Fruit fly (Drosophila melanogaster) whole organism, embryonic: ENCODE measurements around the gene CG14696.
A peak's percentile ranks its signal among the peaks of the same experiment; 100 is the strongest.

Experiments used
- ATbp ChIP-seq: fragments of 200-800 bp; sonication (Bioruptor generic); optimal IDR thresholded peaks from 2 replicates; lab custom pipeline; 2017; ENCODE audit warnings: missing biosample characterization, mild to moderate bottlenecking, missing genetic modification characterization, missing genetic modification reagents
- CG10543 ChIP-seq: fragments of 200-800 bp; sonication (Bioruptor generic); optimal IDR thresholded peaks from 3 replicates; lab custom pipeline; 2017; ENCODE audit warnings: missing biosample characterization, mild to moderate bottlenecking, missing genetic modification characterization, moderate library complexity
- CG10654 ChIP-seq: fragments of 200-800 bp; sonication (Bioruptor generic); optimal IDR thresholded peaks from 2 replicates; lab custom pipeline; 2016; ENCODE audit warnings: missing biosample characterization, missing genetic modification characterization
- CG11560 ChIP-seq: fragments of 200-800 bp; sonication (Bioruptor generic); IDR thresholded peaks from 3 replicates; pipeline ENCODE4 v1.3.6; 2022; ENCODE audit warnings: missing biosample characterization, missing genetic modification characterization
- CG12236 ChIP-seq: fragments of 200-800 bp; sonication (Bioruptor generic); optimal IDR thresholded peaks from 2 replicates; lab custom pipeline; 2016; ENCODE audit warnings: missing biosample characterization, missing genetic modification characterization
- CG13296 ChIP-seq: fragments of 200-800 bp; sonication (Bioruptor generic); optimal IDR thresholded peaks from 3 replicates; lab custom pipeline; 2018; ENCODE audit warnings: missing biosample characterization, mild to moderate bottlenecking, missing genetic modification characterization
- CG13624 ChIP-seq: fragments of 200-800 bp; sonication (Bioruptor generic); optimal IDR thresholded peaks from 2 replicates; lab custom pipeline; 2016; ENCODE audit warnings: missing biosample characterization, missing genetic modification characterization
- CG15269 ChIP-seq: fragments of 200-800 bp; sonication (Bioruptor generic); optimal IDR thresholded peaks from 2 replicates; lab custom pipeline; 2018; ENCODE audit warnings: missing biosample characterization, mild to moderate bottlenecking, missing genetic modification characterization, moderate library complexity
- CG15696 ChIP-seq: fragments of 200-800 bp; sonication (Bioruptor generic); optimal IDR thresholded peaks from 2 replicates; lab custom pipeline; 2019; ENCODE audit warnings: missing biosample characterization, mild to moderate bottlenecking, missing genetic modification characterization, moderate library complexity
- CG18599 ChIP-seq: fragments of 200-800 bp; sonication (Bioruptor generic); optimal IDR thresholded peaks from 3 replicates; lab custom pipeline; 2017; ENCODE audit warnings: missing biosample characterization, missing genetic modification characterization, mild to moderate bottlenecking, moderate library complexity, missing genetic modification reagents
- CG18619 ChIP-seq: fragments of 200-800 bp; sonication (Bioruptor generic); optimal IDR thresholded peaks from 3 replicates; lab custom pipeline; 2017; ENCODE audit warnings: missing biosample characterization, mild to moderate bottlenecking, missing genetic modification characterization
- CG18764 ChIP-seq: fragments of 200-800 bp; sonication (Bioruptor generic); optimal IDR thresholded peaks from 3 replicates; lab custom pipeline; 2016; ENCODE audit warnings: missing biosample characterization, missing genetic modification characterization
- CG2120 ChIP-seq: fragments of 200-800 bp; sonication (Bioruptor generic); optimal IDR thresholded peaks from 3 replicates; lab custom pipeline; 2016; ENCODE audit warnings: missing biosample characterization, missing genetic modification characterization
- CG30020 ChIP-seq: fragments of 200-800 bp; optimal IDR thresholded peaks from 2 replicates; lab custom pipeline; 2019; ENCODE audit warnings: missing biosample characterization, mild to moderate bottlenecking, missing genetic modification characterization, moderate library complexity
- CG3407 ChIP-seq: fragments of 200-800 bp; sonication (Bioruptor generic); optimal IDR thresholded peaks from 2 replicates; lab custom pipeline; 2018; ENCODE audit warnings: missing biosample characterization, mild to moderate bottlenecking, missing genetic modification characterization
- CG43689 ChIP-seq: fragments of 200-800 bp; sonication (Bioruptor generic); IDR thresholded peaks from 2 replicates; pipeline ENCODE4 v1.3.6; 2022; ENCODE audit warnings: missing biosample characterization, missing genetic modification characterization
- CG7372 ChIP-seq: fragments of 200-800 bp; sonication (Bioruptor generic); IDR thresholded peaks from 2 replicates; pipeline ENCODE4 v1.3.6; 2022; ENCODE audit warnings: missing biosample characterization, missing genetic modification characterization
- CoRest ChIP-seq: fragments of 200-800 bp; sonication (Bioruptor generic); optimal IDR thresholded peaks from 3 replicates; lab custom pipeline; 2018; ENCODE audit warnings: missing biosample characterization, mild to moderate bottlenecking, missing genetic modification characterization, moderate library complexity
- ERR ChIP-seq: fragments of 200-800 bp; sonication (Bioruptor generic); optimal IDR thresholded peaks from 2 replicates; lab custom pipeline; 2016; ENCODE audit warnings: missing biosample characterization, missing genetic modification characterization
- Fer2 ChIP-seq: fragments of 200-800 bp; sonication (Bioruptor generic); optimal IDR thresholded peaks from 2 replicates; lab custom pipeline; 2018; ENCODE audit warnings: missing biosample characterization, mild to moderate bottlenecking, missing genetic modification characterization, moderate library complexity
- Hey ChIP-seq: fragments of 200-800 bp; sonication (Bioruptor generic); optimal IDR thresholded peaks from 3 replicates; lab custom pipeline; 2018; ENCODE audit warnings: missing biosample characterization, mild to moderate bottlenecking, missing genetic modification characterization
- Med ChIP-seq: fragments of 200-800 bp; sonication (Bioruptor generic); peaks from one replicate; lab custom pipeline; 2016; ENCODE audit warnings: missing biosample characterization, missing genetic modification characterization, mild to moderate bottlenecking, inconsistent platforms, moderate library complexity
- Nf-YA ChIP-seq: fragments of 200-800 bp; sonication (Bioruptor generic); IDR thresholded peaks from 2 replicates; pipeline ENCODE4 v1.3.6; 2022; ENCODE audit warnings: missing biosample characterization, missing genetic modification characterization
- Opbp ChIP-seq: fragments of 200-800 bp; sonication (Bioruptor generic); IDR thresholded peaks from 3 replicates; pipeline ENCODE4 v1.3.6; 2022; ENCODE audit warnings: missing biosample characterization, missing genetic modification characterization; ENCODE audit not compliant: partially characterized antibody
- Ptx1 ChIP-seq: fragments of 200-800 bp; sonication (Bioruptor generic); IDR thresholded peaks from 2 replicates; pipeline ENCODE4 v1.3.6; 2022; ENCODE audit warnings: missing biosample characterization, missing genetic modification characterization
- Rfx ChIP-seq: fragments of 200-800 bp; sonication (Bioruptor generic); IDR thresholded peaks from 2 replicates; pipeline ENCODE4 v1.3.6; 2022; ENCODE audit warnings: missing biosample characterization, missing genetic modification characterization
- Six4 ChIP-seq: fragments of 200-800 bp; sonication (Bioruptor generic); optimal IDR thresholded peaks from 2 replicates; lab custom pipeline; 2016; ENCODE audit warnings: missing biosample characterization, missing genetic modification characterization
- Vsx1 ChIP-seq: fragments of 200-800 bp; sonication (Bioruptor generic); optimal IDR thresholded peaks from 2 replicates; lab custom pipeline; 2017; ENCODE audit warnings: missing biosample characterization, mild to moderate bottlenecking, missing genetic modification characterization, missing genetic modification reagents
- al ChIP-seq: fragments of 200-800 bp; sonication (Bioruptor generic); IDR thresholded peaks from 2 replicates; pipeline ENCODE4 v1.3.6; 2022; ENCODE audit warnings: missing biosample characterization, missing genetic modification characterization
- aop ChIP-seq: fragments of 200-800 bp; sonication (Bioruptor generic); IDR thresholded peaks from 2 replicates; pipeline ENCODE4 v1.3.6; 2022; ENCODE audit warnings: missing biosample characterization, missing genetic modification characterization
- ap ChIP-seq: fragments of 200-800 bp; sonication (Bioruptor generic); IDR thresholded peaks from 2 replicates; pipeline ENCODE4 v1.3.6; 2022; ENCODE audit warnings: missing biosample characterization, missing genetic modification characterization
- az2 ChIP-seq: fragments of 200-800 bp; sonication (Bioruptor generic); optimal IDR thresholded peaks from 3 replicates; lab custom pipeline; 2016; ENCODE audit warnings: missing biosample characterization, missing genetic modification characterization
- chif ChIP-seq, 2 experiments: fragments of 200-800 bp; sonication (Bioruptor generic); optimal IDR thresholded peaks; 3 replicates each; lab custom pipeline; 2016; ENCODE audit warnings: missing biosample characterization in 2 of 2, missing genetic modification characterization in 2 of 2
- dati ChIP-seq: fragments of 200-800 bp; sonication (Bioruptor generic); IDR thresholded peaks from 2 replicates; pipeline ENCODE4 v1.3.6; 2022; ENCODE audit warnings: missing biosample characterization, missing genetic modification characterization
- jigr1 ChIP-seq: fragments of 200-800 bp; sonication (Bioruptor generic); IDR thresholded peaks from 3 replicates; pipeline ENCODE4 v1.3.6; 2022; ENCODE audit warnings: missing biosample characterization, missing genetic modification characterization
- nerfin-2 ChIP-seq: fragments of 200-800 bp; sonication (Bioruptor generic); IDR thresholded peaks from 2 replicates; pipeline ENCODE4 v1.3.6; 2022; ENCODE audit warnings: missing biosample characterization, missing genetic modification characterization; ENCODE audit not compliant: partially characterized antibody
- nmo ChIP-seq: fragments of 200-800 bp; sonication (Bioruptor generic); optimal IDR thresholded peaks from 2 replicates; lab custom pipeline; 2018; ENCODE audit warnings: missing biosample characterization, mild to moderate bottlenecking, missing genetic modification characterization, moderate library complexity
- onecut ChIP-seq: fragments of 200-800 bp; sonication (Bioruptor generic); IDR thresholded peaks from 2 replicates; pipeline ENCODE4 v1.3.6; 2022; ENCODE audit warnings: missing biosample characterization, missing genetic modification characterization
- otp ChIP-seq: fragments of 200-800 bp; sonication (Bioruptor generic); IDR thresholded peaks from 3 replicates; pipeline ENCODE4, ENCODE4 v1.3.6; 2022; ENCODE audit warnings: missing biosample characterization, missing genetic modification characterization
- peb ChIP-seq: fragments of 200-800 bp; sonication (Bioruptor generic); IDR thresholded peaks from 2 replicates; pipeline ENCODE4 v1.3.6; 2022; ENCODE audit warnings: missing biosample characterization, missing genetic modification characterization
- prd ChIP-seq, 3 experiments: fragments of >200 bp in 2 of 3; fragments of 200-800 bp in 1 of 3; sonication (Bioruptor generic) in 1 of 3; optimal IDR thresholded peaks in 2 of 3; IDR thresholded peaks in 1 of 3; 2 replicates in 2 of 3; 3 replicates in 1 of 3; pipeline versions ENCODE4 v1.3.6 to Lab custom; 2017 to 2022; ENCODE audit warnings: missing biosample characterization in 1 of 3, missing genetic modification characterization in 1 of 3
- rib ChIP-seq: fragments of 200-800 bp; sonication (Bioruptor generic); IDR thresholded peaks from 2 replicates; pipeline ENCODE4 v1.3.6; 2022; ENCODE audit warnings: missing biosample characterization, missing genetic modification characterization
- sima ChIP-seq: fragments of 200-800 bp; sonication (Bioruptor generic); optimal IDR thresholded peaks from 2 replicates; lab custom pipeline; 2016; ENCODE audit warnings: missing biosample characterization, missing genetic modification characterization
- so ChIP-seq: fragments of 200-800 bp; sonication (Bioruptor generic); IDR thresholded peaks from 3 replicates; pipeline ENCODE4 v1.3.6; 2022; ENCODE audit warnings: missing biosample characterization, missing genetic modification characterization
- sqz ChIP-seq: fragments of 200-800 bp; sonication (Bioruptor generic); optimal IDR thresholded peaks from 3 replicates; lab custom pipeline; 2018; ENCODE audit warnings: missing biosample characterization, mild to moderate bottlenecking, missing genetic modification characterization
- stc ChIP-seq: fragments of 200-800 bp; sonication (Bioruptor generic); IDR thresholded peaks from 2 replicates; pipeline ENCODE4 v1.3.6; 2022; ENCODE audit warnings: missing biosample characterization, missing genetic modification characterization
- tgo ChIP-seq: fragments of 200-800 bp; sonication (Bioruptor generic); IDR thresholded peaks from 3 replicates; pipeline ENCODE4 v1.3.6; 2022; ENCODE audit warnings: missing biosample characterization, missing genetic modification characterization
- vnd ChIP-seq: fragments of 200-800 bp; sonication (Bioruptor generic); IDR thresholded peaks from 3 replicates; pipeline ENCODE4 v1.3.6; 2022; ENCODE audit warnings: missing biosample characterization, missing genetic modification characterization; ENCODE audit not compliant: partially characterized antibody
- vvl ChIP-seq: fragments of 200-800 bp; sonication (Bioruptor generic); IDR thresholded peaks from 2 replicates; pipeline ENCODE4 v1.3.6; 2022; ENCODE audit warnings: missing biosample characterization, missing genetic modification characterization
- wdn ChIP-seq: fragments of 200-800 bp; sonication (Bioruptor generic); IDR thresholded peaks from 2 replicates; pipeline ENCODE4 v1.3.6; 2022; ENCODE audit warnings: missing biosample characterization, missing genetic modification characterization

CG14696 gene

dm6 chr3R:10884031-10884677, 647 bp downstream of the CG14696 start (continued):
- TF ChIP-seq CG2120 (GFP tag; lab: Kevin White, UChicago) (peak; percentile 75), chif (GFP tag; optimal IDR thresholded peaks at IDR 0.05; lab: Kevin White, UChicago) (no peak), CG12236 (GFP tag; lab: Kevin White, UChicago) (no peak), CG18619 (peak; percentile 49), aop (no peak), CG10543 (GFP tag; lab: Kevin White, UChicago) (peak; percentile 23), CG15269 (tag; lab: Kevin White, UChicago) (peak; percentile 80), CG13624 (GFP tag; lab: Kevin White, UChicago) (peak; percentile 34), sima (no peak), jigr1 (GFP tag; lab: Robert Waterston, UW) (peak; percentile 63), CG30020 (tag; lab: Kevin White, UChicago) (peak; percentile 0), Hey (no peak), otp (GFP tag; lab: Robert Waterston, UW) (peak; percentile 52; the same call in 1 of the 3 replicates), CG13296 (GFP tag; lab: Kevin White, UChicago) (peak; percentile 87), CG11560 (tag; lab: Robert Waterston, UW) (peak; percentile 57; the same call in 2 of the 3 replicates), Opbp (GFP tag; lab: Robert Waterston, UW) (no peak), prd (optimal IDR thresholded peaks at IDR 0.05; lab: Kevin White, UChicago) (no peak), prd (GFP tag; IDR thresholded peaks at IDR 0.05; lab: Robert Waterston, UW) (peak; percentile 88), dati (GFP tag; lab: Robert Waterston, UW) (peak; percentile 62; the same call in 1 of the 2 replicates), Vsx1 (GFP tag; lab: Kevin White, UChicago) (peak; percentile 71), CoRest (tag; lab: Kevin White, UChicago) (peak; percentile 71), vnd (GFP tag; lab: Robert Waterston, UW) (no peak), CG10654 (GFP tag; lab: Kevin White, UChicago) (peak; percentile 31), ap (GFP tag; lab: Robert Waterston, UW) (peak; percentile 54), rib (peak; percentile 84), Rfx (GFP tag; lab: Robert Waterston, UW) (peak; percentile 93), az2 (GFP tag; lab: Kevin White, UChicago) (peak; percentile 42), Fer2 (peak; percentile 46), nmo (GFP tag; lab: Kevin White, UChicago) (peak; percentile 78), peb (GFP tag; lab: Robert Waterston, UW) (peak; percentile 61), ATbp (GFP tag; lab: Kevin White, UChicago) (peak; percentile 46), sqz (GFP tag; lab: Kevin White, UChicago) (peak; percentile 22), Six4 (GFP tag; lab: Kevin White, UChicago) (peak; percentile 2), vvl (GFP tag; lab: Robert Waterston, UW) (peak; percentile 93), CG15696 (tag; lab: Kevin White, UChicago) (peak; percentile 39), ERR (GFP tag; lab: Kevin White, UChicago) (no peak), CG43689 (GFP tag; lab: Robert Waterston, UW) (peak; percentile 60), CG18764 (peak; percentile 45), Med (GFP tag; lab: Kevin White, UChicago) (peak; percentile 88), CG18599 (peak; percentile 86), stc (GFP tag; lab: Robert Waterston, UW) (peak; percentile 84), al (GFP tag; lab: Robert Waterston, UW) (peak; percentile 82), nerfin-2 (GFP tag; lab: Robert Waterston, UW) (no peak), onecut (GFP tag; lab: Robert Waterston, UW) (peak; percentile 66), tgo (GFP tag; lab: Robert Waterston, UW) (peak; percentile 87), CG7372 (GFP tag; lab: Robert Waterston, UW) (peak; percentile 74), CG3407 (GFP tag; lab: Kevin White, UChicago) (peak; percentile 9), Ptx1 (GFP tag; lab: Robert Waterston, UW) (peak; percentile 89), so (peak; percentile 60; the same call in 1 of the 3 replicates), wdn (peak; percentile 75), Nf-YA (GFP tag; lab: Robert Waterston, UW) (0 out of 2 replicates have a peak, but pooled peaks have one; percentile 32)
